Fruit fly (Drosophila melanogaster) whole organism, wandering third instar larva: ENCODE results near the gene Mcm5.

Experiments
- Abd-B ChIP-seq: fragments of >200 bp; optimal IDR thresholded peaks from 2 replicates; lab custom pipeline; 2017; ENCODE audit warnings: missing biosample characterization, missing genetic modification characterization
- CG9705 ChIP-seq: fragments of 200-800 bp; sonication (Bioruptor generic); optimal IDR thresholded peaks from 2 replicates; lab custom pipeline; 2018; ENCODE audit warnings: missing biosample characterization, mild to moderate bottlenecking, missing genetic modification characterization
- CrebA ChIP-seq: fragments of 200-800 bp; sonication (Bioruptor generic); optimal IDR thresholded peaks from 2 replicates; lab custom pipeline; 2016; ENCODE audit warnings: missing biosample characterization, mild to moderate bottlenecking, missing genetic modification characterization, borderline replicate concordance
- Dfd ChIP-seq: fragments of >200 bp; optimal IDR thresholded peaks from 2 replicates; lab custom pipeline; 2017; ENCODE audit warnings: missing biosample characterization, missing genetic modification characterization
- Dif ChIP-seq: fragments of 200-275, 200-300 bp; sonication (Bioruptor generic); optimal IDR thresholded peaks from 2 replicates; lab custom pipeline; 2018; ENCODE audit warnings: missing biosample characterization, missing genetic modification characterization; ENCODE audit not compliant: partially characterized antibody
- GATAd ChIP-seq: sonication (Bioruptor generic); optimal IDR thresholded peaks from 2 replicates; lab custom pipeline; 2016; ENCODE audit warnings: missing biosample characterization, missing genetic modification characterization
- HLH106 ChIP-seq: fragments of 200-800 bp; optimal IDR thresholded peaks from 3 replicates; lab custom pipeline; 2019; ENCODE audit warnings: missing biosample characterization, mild to moderate bottlenecking, missing genetic modification characterization, moderate library complexity
- Hnf4 ChIP-seq: fragments of 200-800 bp; sonication (Bioruptor generic); optimal IDR thresholded peaks from 2 replicates; lab custom pipeline; 2016; ENCODE audit warnings: missing biosample characterization, mild to moderate bottlenecking, missing genetic modification characterization
- Hr78 ChIP-seq: fragments of >200 bp; optimal IDR thresholded peaks from 2 replicates; lab custom pipeline; 2017; ENCODE audit warnings: missing biosample characterization, missing genetic modification characterization
- Hr83 ChIP-seq: fragments of 200-300 bp; sonication (Bioruptor generic); optimal IDR thresholded peaks from 2 replicates; lab custom pipeline; 2016; ENCODE audit warnings: missing biosample characterization, mild to moderate bottlenecking, missing genetic modification characterization, moderate library complexity; ENCODE audit not compliant: poor library complexity, severe bottlenecking
- Jra ChIP-seq: sonication (Bioruptor generic); optimal IDR thresholded peaks from 2 replicates; lab custom pipeline; 2016; ENCODE audit warnings: missing biosample characterization, missing genetic modification characterization
- Myc ChIP-seq: fragments of >200 bp; optimal IDR thresholded peaks from 2 replicates; lab custom pipeline; 2017
- Rel ChIP-seq, 2 experiments: fragments of 200-800 bp; sonication (Bioruptor generic) in 1 of 2; optimal IDR thresholded peaks; 2 replicates in 1 of 2; 3 replicates in 1 of 2; lab custom pipeline; 2016 to 2019; ENCODE audit warnings: mild to moderate bottlenecking in 2 of 2, missing biosample characterization in 2 of 2, missing genetic modification characterization in 2 of 2, moderate library complexity in 1 of 2
- br ChIP-seq: fragments of 200-800 bp; sonication (Bioruptor generic); optimal IDR thresholded peaks from 2 replicates; lab custom pipeline; 2016; ENCODE audit warnings: missing biosample characterization, missing genetic modification characterization
- brk ChIP-seq: fragments of 200-800 bp; sonication (Bioruptor generic); optimal IDR thresholded peaks from 2 replicates; lab custom pipeline; 2016; ENCODE audit warnings: missing biosample characterization, mild to moderate bottlenecking, missing genetic modification characterization
- dl ChIP-seq, 2 experiments: fragments of 175-275, 200-275 bp in 1 of 2; fragments of 200-275 bp in 1 of 2; sonication (Bioruptor generic); optimal IDR thresholded peaks; lab custom pipeline; 2018; ENCODE audit warnings: mild to moderate bottlenecking in 2 of 2, missing biosample characterization in 2 of 2, missing genetic modification characterization in 2 of 2, moderate library complexity in 2 of 2; ENCODE audit not compliant: partially characterized antibody in 2 of 2, insufficient read depth in 1 of 2
- dmrt93B ChIP-seq: fragments of 200-800 bp; sonication (Bioruptor generic); optimal IDR thresholded peaks from 2 replicates; lab custom pipeline; 2018; ENCODE audit warnings: missing biosample characterization, mild to moderate bottlenecking, missing genetic modification characterization
- dsf ChIP-seq: sonication (Bioruptor generic); optimal IDR thresholded peaks from 2 replicates; lab custom pipeline; 2016; ENCODE audit warnings: missing biosample characterization, missing genetic modification characterization, borderline replicate concordance
- ey ChIP-seq: fragments of 200-800 bp; sonication (Bioruptor generic); optimal IDR thresholded peaks from 2 replicates; lab custom pipeline; 2016; ENCODE audit warnings: missing biosample characterization, missing genetic modification characterization
- foxo ChIP-seq, 2 experiments: fragments of 200-800 bp; sonication (Bioruptor generic); optimal IDR thresholded peaks; 2 replicates in 1 of 2; 3 replicates in 1 of 2; lab custom pipeline; 2016 to 2017; ENCODE audit warnings: missing biosample characterization in 2 of 2, missing genetic modification characterization in 2 of 2
- fru ChIP-seq: fragments of 200-800 bp; sonication (Bioruptor generic); optimal IDR thresholded peaks from 3 replicates; lab custom pipeline; 2016; ENCODE audit warnings: missing biosample characterization, mild to moderate bottlenecking, missing genetic modification characterization
- h ChIP-seq: fragments of 200-800 bp; sonication (Bioruptor generic); optimal IDR thresholded peaks from 3 replicates; lab custom pipeline; 2016; ENCODE audit warnings: missing biosample characterization, mild to moderate bottlenecking, missing genetic modification characterization
- pan ChIP-seq: fragments of >200 bp; optimal IDR thresholded peaks from 2 replicates; lab custom pipeline; 2017
- psq ChIP-seq: fragments of 200-800 bp; sonication (Bioruptor generic); optimal IDR thresholded peaks from 3 replicates; lab custom pipeline; 2017; ENCODE audit warnings: missing biosample characterization, mild to moderate bottlenecking, missing genetic modification characterization, moderate library complexity
- rgr ChIP-seq: fragments of 200-800 bp; sonication (Bioruptor generic); optimal IDR thresholded peaks from 3 replicates; lab custom pipeline; 2016; ENCODE audit warnings: missing biosample characterization, mild to moderate bottlenecking, missing genetic modification characterization
- sage ChIP-seq: fragments of 200-800 bp; sonication (Bioruptor generic); optimal IDR thresholded peaks from 2 replicates; lab custom pipeline; 2016; ENCODE audit warnings: missing biosample characterization, mild to moderate bottlenecking, missing genetic modification characterization
- usp ChIP-seq: fragments of >200 bp; optimal IDR thresholded peaks from 2 replicates; lab custom pipeline; 2017; ENCODE audit warnings: missing biosample characterization, missing genetic modification characterization
- woc ChIP-seq: sonication (Bioruptor generic); optimal IDR thresholded peaks from 2 replicates; lab custom pipeline; 2016; ENCODE audit warnings: missing biosample characterization, mild to moderate bottlenecking, missing genetic modification characterization

The Mcm5 gene

dm6 chr3R:10761980-10762379 lies 26.3 kb upstream of the Mcm5 start:
- no peak for TF ChIP-seq Abd-B (GFP tag; lab: Kevin White, UChicago)
- peak; percentile 12 for TF ChIP-seq ey
- no peak for TF ChIP-seq psq
- TF ChIP-seq, all 38 proteins: peak for 1

- TF ChIP-seq Hr83 (no peak), sage (GFP tag; lab: Kevin White, UChicago) (peak; percentile 18)
Measured at dm6 chr3R:10767526-10767925, 20.8 kb upstream of the Mcm5 start, which contains the start of gene TfIIFbeta. TfIIFbeta (minus strand) TSS chr3R:10767804.

dm6 chr3R:10775246-10775645 lies 13.1 kb upstream of the Mcm5 start:
- peak; percentile 15 for TF ChIP-seq h
- no peak for TF ChIP-seq CG9705 (GFP tag; lab: Kevin White, UChicago)

dm6 chr3R:10776047-10776659 lies 12.2 kb upstream of the Mcm5 start:
- TF ChIP-seq usp (no peak), HLH106 (tag; lab: Kevin White, UChicago) (no peak), CrebA (no peak), Rel (GFP tag; optimal IDR thresholded peaks at IDR 0.05; lab: Kevin White, UChicago) (no peak), Rel (tag; optimal IDR thresholded peaks at IDR 0.05; lab: Kevin White, UChicago) (no peak), woc (GFP tag; lab: Kevin White, UChicago) (no peak), fru (no peak), pan (lab: Kevin White, UChicago) (no peak), Hr83 (no peak)

- TF ChIP-seq dsf (GFP tag; lab: Kevin White, UChicago) (no peak), HLH106 (tag; lab: Kevin White, UChicago) (no peak), Hr78 (GFP tag; lab: Kevin White, UChicago) (no peak), rgr (no peak), Abd-B (GFP tag; lab: Kevin White, UChicago) (no peak), br (GFP tag; lab: Kevin White, UChicago) (no peak)
- TF ChIP-seq, all 38 proteins: peak for 0
Measured at dm6 chr3R:10777274-10777673, 11.1 kb upstream of the Mcm5 start, which contains the start of the genes CG45076, CG45078 and fau. CG45076 (minus strand) TSS chr3R:10777374. CG45078 (minus strand) TSS chr3R:10777374. fau (minus strand) TSS chr3R:10777374.

dm6 chr3R:10778151-10778550 lies 10.2 kb upstream of the Mcm5 start:
- no peak for TF ChIP-seq psq

dm6 chr3R:10779269-10779668 lies 9.1 kb upstream of the Mcm5 start, which contains the start of gene Desi:
Desi (plus strand) TSS chr3R:10779569.
- TF ChIP-seq dmrt93B (no peak), GATAd (GFP tag; lab: Kevin White, UChicago) (no peak), Dfd (GFP tag; lab: Kevin White, UChicago) (no peak), Hr83 (no peak)

- TF ChIP-seq Jra (GFP tag; lab: Kevin White, UChicago): no peak
- TF ChIP-seq, all 38 proteins: peak for 0
Measured at dm6 chr3R:10780161-10780560, 8.2 kb upstream of the Mcm5 start.

- TF ChIP-seq Rel (GFP tag; optimal IDR thresholded peaks at IDR 0.05; lab: Kevin White, UChicago) (no peak), Rel (tag; optimal IDR thresholded peaks at IDR 0.05; lab: Kevin White, UChicago) (no peak), Dfd (GFP tag; lab: Kevin White, UChicago) (no peak), GATAd (GFP tag; lab: Kevin White, UChicago) (no peak), dl (GFP tag; optimal IDR thresholded peaks at IDR 0.05; lab: Kevin White, UChicago; ENCODE audit: insufficient read depth in 1 of 2, partially characterized antibody in 2 of 2) (no peak), h (no peak), br (GFP tag; lab: Kevin White, UChicago) (no peak), HLH106 (tag; lab: Kevin White, UChicago) (no peak), woc (GFP tag; lab: Kevin White, UChicago) (no peak), Dif (GFP tag; lab: Kevin White, UChicago) (no peak), foxo (GFP tag; optimal IDR thresholded peaks at IDR 0.05; lab: Kevin White, UChicago) (no peak), Myc (lab: Kevin White, UChicago) (no peak), Hnf4 (GFP tag; lab: Kevin White, UChicago) (no peak), dmrt93B (no peak), rgr (no peak), brk (no peak), psq (no peak), Jra (GFP tag; lab: Kevin White, UChicago) (no peak), CrebA (no peak), fru (no peak), CG9705 (GFP tag; lab: Kevin White, UChicago) (no peak)
- TF ChIP-seq, all 38 proteins: peak for 0
Measured at dm6 chr3R:10782167-10782566, 6.2 kb upstream of the Mcm5 start, which contains the start of gene CG42633. CG42633 (minus strand) TSS chr3R:10782267.
